Fruit fly (Drosophila melanogaster) whole organism, prepupa: ENCODE measurements around the gene Dus1.

ENCODE experiments used
- Blimp-1 ChIP-seq: fragments of 200-800 bp; sonication (Bioruptor generic); optimal IDR thresholded peaks from 3 replicates; lab custom pipeline; 2017; ENCODE audit warnings: missing biosample characterization, missing genetic modification characterization, mild to moderate bottlenecking, moderate library complexity, missing genetic modification reagents
- CG10631 ChIP-seq: fragments of 200-800 bp; sonication (Bioruptor generic); optimal IDR thresholded peaks from 2 replicates; lab custom pipeline; 2016; ENCODE audit warnings: missing biosample characterization, missing genetic modification characterization
- CG10669 ChIP-seq: fragments of 200-800 bp; sonication (Bioruptor generic); optimal IDR thresholded peaks from 3 replicates; lab custom pipeline; 2018; ENCODE audit warnings: missing biosample characterization, mild to moderate bottlenecking, missing genetic modification characterization, moderate library complexity
- CG11762 ChIP-seq: fragments of 200-800 bp; sonication (Bioruptor generic); optimal IDR thresholded peaks from 3 replicates; lab custom pipeline; 2016; ENCODE audit warnings: missing biosample characterization, missing genetic modification characterization; ENCODE audit not compliant: insufficient read depth
- CG15336 ChIP-seq: fragments of 200-800 bp; sonication (Bioruptor generic); IDR thresholded peaks from 2 replicates; pipeline ENCODE4 v1.3.6; 2022; ENCODE audit warnings: missing biosample characterization, missing genetic modification characterization
- CG16779 ChIP-seq: fragments of 200-800 bp; sonication (Bioruptor generic); optimal IDR thresholded peaks from 3 replicates; lab custom pipeline; 2017; ENCODE audit warnings: missing biosample characterization, mild to moderate bottlenecking, missing genetic modification characterization
- CG3032 ChIP-seq: fragments of 200-800 bp; optimal IDR thresholded peaks from 2 replicates; lab custom pipeline; 2019; ENCODE audit warnings: missing biosample characterization, mild to moderate bottlenecking, missing genetic modification characterization, moderate library complexity
- CG31627 ChIP-seq: fragments of 200-800 bp; sonication (Bioruptor generic); optimal IDR thresholded peaks from 3 replicates; lab custom pipeline; 2016; ENCODE audit warnings: missing biosample characterization, missing genetic modification characterization
- CG34406 ChIP-seq: fragments of 200-800 bp; sonication (Bioruptor generic); optimal IDR thresholded peaks from 3 replicates; lab custom pipeline; 2016; ENCODE audit warnings: missing biosample characterization, missing genetic modification characterization
- CG3919 ChIP-seq: fragments of 200-800 bp; sonication (Bioruptor generic); optimal IDR thresholded peaks from 3 replicates; lab custom pipeline; 2016; ENCODE audit warnings: missing biosample characterization, missing genetic modification characterization
- CG4318 ChIP-seq: fragments of 200-800 bp; sonication (Bioruptor generic); optimal IDR thresholded peaks from 3 replicates; lab custom pipeline; 2017; ENCODE audit warnings: missing biosample characterization, mild to moderate bottlenecking, missing genetic modification characterization
- CG6792 ChIP-seq: fragments of 200-800 bp; sonication (Bioruptor generic); optimal IDR thresholded peaks from 3 replicates; lab custom pipeline; 2016; ENCODE audit warnings: missing biosample characterization, missing genetic modification characterization
- CG6808 ChIP-seq: fragments of 200-800 bp; sonication (Bioruptor generic); optimal IDR thresholded peaks from 3 replicates; lab custom pipeline; 2017; ENCODE audit warnings: missing biosample characterization, missing genetic modification characterization, mild to moderate bottlenecking, moderate library complexity, missing genetic modification reagents
- CG6854 ChIP-seq: fragments of 200-800 bp; sonication (Bioruptor generic); optimal IDR thresholded peaks from 2 replicates; lab custom pipeline; 2017; ENCODE audit warnings: missing biosample characterization, mild to moderate bottlenecking, missing genetic modification characterization
- CG7368 ChIP-seq: fragments of 200-800 bp; sonication (Bioruptor generic); optimal IDR thresholded peaks from 3 replicates; lab custom pipeline; 2016; ENCODE audit warnings: missing biosample characterization, missing genetic modification characterization
- CG8119 ChIP-seq: fragments of 200-800 bp; sonication (Bioruptor generic); IDR thresholded peaks from 3 replicates; pipeline ENCODE4 v1.3.6; 2022; ENCODE audit warnings: missing biosample characterization, missing genetic modification characterization
- Eip75B ChIP-seq: fragments of 200-800 bp; sonication (Bioruptor generic); optimal IDR thresholded peaks from 3 replicates; lab custom pipeline; 2016; ENCODE audit warnings: missing biosample characterization, missing genetic modification characterization
- Eip78C ChIP-seq: fragments of 200-800 bp; sonication (Bioruptor generic); peaks from one replicate; lab custom pipeline; 2016; ENCODE audit warnings: missing biosample characterization, missing genetic modification characterization
- Eip93F ChIP-seq: fragments of 200-800 bp; sonication (Bioruptor generic); optimal IDR thresholded peaks from 2 replicates; lab custom pipeline; 2016; ENCODE audit warnings: missing biosample characterization, mild to moderate bottlenecking, missing genetic modification characterization
- Hr38 ChIP-seq: sonication (Bioruptor generic); optimal IDR thresholded peaks from 2 replicates; lab custom pipeline; 2016; ENCODE audit warnings: missing biosample characterization, missing genetic modification characterization
- Hr39 ChIP-seq: fragments of 200-800 bp; sonication (Bioruptor generic); optimal IDR thresholded peaks from 2 replicates; lab custom pipeline; 2016; ENCODE audit warnings: missing biosample characterization, missing genetic modification characterization
- Lpt ChIP-seq: fragments of 200-800 bp; sonication (Bioruptor generic); optimal IDR thresholded peaks from 3 replicates; lab custom pipeline; 2016; ENCODE audit warnings: missing biosample characterization, missing genetic modification characterization
- OdsH ChIP-seq: fragments of 200-800 bp; sonication (Bioruptor generic); optimal IDR thresholded peaks from 3 replicates; lab custom pipeline; 2016; ENCODE audit warnings: missing biosample characterization, missing genetic modification characterization
- Smox ChIP-seq: fragments of 200-800 bp; sonication (Bioruptor generic); optimal IDR thresholded peaks from 3 replicates; lab custom pipeline; 2016; ENCODE audit warnings: missing biosample characterization, missing genetic modification characterization
- Sox14 ChIP-seq: fragments of 200-800 bp; sonication (Bioruptor generic); optimal IDR thresholded peaks from 3 replicates; lab custom pipeline; 2016; ENCODE audit warnings: missing biosample characterization, missing genetic modification characterization
- Sox15 ChIP-seq: fragments of 200-800 bp; sonication (Bioruptor generic); optimal IDR thresholded peaks from 3 replicates; lab custom pipeline; 2016; ENCODE audit warnings: missing biosample characterization, missing genetic modification characterization
- achi ChIP-seq: fragments of 200-800 bp; sonication (Bioruptor generic); optimal IDR thresholded peaks from 3 replicates; lab custom pipeline; 2016; ENCODE audit warnings: missing biosample characterization, missing genetic modification characterization
- cyc ChIP-seq: fragments of 200-800 bp; sonication (Bioruptor generic); optimal IDR thresholded peaks from 3 replicates; lab custom pipeline; 2016; ENCODE audit warnings: missing biosample characterization, missing genetic modification characterization
- dac ChIP-seq: fragments of 200-800 bp; sonication (Bioruptor generic); optimal IDR thresholded peaks from 2 replicates; lab custom pipeline; 2017; ENCODE audit warnings: missing biosample characterization, mild to moderate bottlenecking, missing genetic modification characterization
- dsx ChIP-seq: fragments of 200-800 bp; optimal IDR thresholded peaks from 3 replicates; lab custom pipeline; 2019; ENCODE audit warnings: missing biosample characterization, mild to moderate bottlenecking, missing genetic modification characterization, moderate library complexity; ENCODE audit not compliant: poor library complexity, severe bottlenecking
- eg ChIP-seq: fragments of 200-800 bp; sonication (Bioruptor generic); IDR thresholded peaks from 3 replicates; pipeline ENCODE4 v1.3.6; 2022; ENCODE audit warnings: missing biosample characterization, missing genetic modification characterization
- fd59A ChIP-seq: fragments of 200-800 bp; sonication (Bioruptor generic); optimal IDR thresholded peaks from 2 replicates; lab custom pipeline; 2017; ENCODE audit warnings: missing biosample characterization, mild to moderate bottlenecking, missing genetic modification characterization, missing genetic modification reagents
- fd85E ChIP-seq: fragments of 200-800 bp; sonication (Bioruptor generic); optimal IDR thresholded peaks from 3 replicates; lab custom pipeline; 2016; ENCODE audit warnings: missing biosample characterization, missing genetic modification characterization
- fkh ChIP-seq: fragments of 200-800 bp; sonication (Bioruptor generic); optimal IDR thresholded peaks from 3 replicates; lab custom pipeline; 2017; ENCODE audit warnings: missing biosample characterization, mild to moderate bottlenecking, missing genetic modification characterization, moderate library complexity
- lz ChIP-seq: fragments of 200-800 bp; sonication (Bioruptor generic); optimal IDR thresholded peaks from 3 replicates; lab custom pipeline; 2016; ENCODE audit warnings: missing biosample characterization, missing genetic modification characterization
- pdm3 ChIP-seq: fragments of 200-800 bp; sonication (Bioruptor generic); optimal IDR thresholded peaks from 3 replicates; lab custom pipeline; 2016; ENCODE audit warnings: missing biosample characterization, missing genetic modification characterization
- salr ChIP-seq, 2 experiments: fragments of 200-800 bp; sonication (Bioruptor generic); optimal IDR thresholded peaks; 3 replicates each; lab custom pipeline; 2016 to 2018; ENCODE audit warnings: missing biosample characterization in 2 of 2, missing genetic modification characterization in 2 of 2, mild to moderate bottlenecking in 1 of 2
- svp ChIP-seq: fragments of 200-800 bp; sonication (Bioruptor generic); peaks from one replicate; lab custom pipeline; 2016; ENCODE audit warnings: missing biosample characterization, missing genetic modification characterization
- topi ChIP-seq: fragments of 200-800 bp; sonication (Bioruptor generic); optimal IDR thresholded peaks from 3 replicates; lab custom pipeline; 2016; ENCODE audit warnings: missing biosample characterization, missing genetic modification characterization
- vri ChIP-seq: fragments of 200-800 bp; sonication (Bioruptor generic); optimal IDR thresholded peaks from 3 replicates; lab custom pipeline; 2016; ENCODE audit warnings: missing biosample characterization, mild to moderate bottlenecking, missing genetic modification characterization

Gene Dus1

dm6 chr2L:271553-271952 lies at the start of gene Dus1:
TSS of gene Dus1 (minus strand) at chr2L:271744.
- peak; percentile 40 for TF ChIP-seq Eip78C (GFP tag; lab: Kevin White, UChicago)
- no peak for TF ChIP-seq OdsH (GFP tag; lab: Kevin White, UChicago)
- no peak for TF ChIP-seq CG10631 (GFP tag; lab: Kevin White, UChicago)
- no peak for TF ChIP-seq pdm3 (GFP tag; lab: Kevin White, UChicago)
- TF ChIP-seq topi: no peak
- TF ChIP-seq, all 60 proteins: peak for 1

- TF ChIP-seq achi (GFP tag; lab: Kevin White, UChicago): no peak
- no peak for TF ChIP-seq fd59A (GFP tag; lab: Kevin White, UChicago)
- TF ChIP-seq Eip75B (GFP tag; lab: Kevin White, UChicago): no peak
- no peak for TF ChIP-seq lz (GFP tag; lab: Kevin White, UChicago)
- TF ChIP-seq CG6792 (GFP tag; lab: Kevin White, UChicago): no peak
- TF ChIP-seq CG11762 (GFP tag; lab: Kevin White, UChicago): no peak
Observed at dm6 chr2L:321148-321547, 49.6 kb upstream of the Dus1 start, which contains the start of gene CG11911. TSS of gene CG11911 (minus strand) at chr2L:321248.

- TF ChIP-seq CG31627 (no peak), fd59A (GFP tag; lab: Kevin White, UChicago) (no peak), Blimp-1 (GFP tag; lab: Kevin White, UChicago) (no peak), CG34406 (GFP tag; lab: Kevin White, UChicago) (no peak), CG6808 (GFP tag; lab: Kevin White, UChicago) (no peak), Eip75B (GFP tag; lab: Kevin White, UChicago) (no peak), Hr39 (GFP tag; lab: Kevin White, UChicago) (no peak), topi (no peak), Eip78C (GFP tag; lab: Kevin White, UChicago) (no peak), fkh (GFP tag; lab: Kevin White, UChicago) (no peak), CG7368 (no peak), CG10669 (GFP tag; lab: Kevin White, UChicago) (no peak), Hr38 (GFP tag; lab: Kevin White, UChicago) (no peak), OdsH (GFP tag; lab: Kevin White, UChicago) (no peak), CG16779 (tag; lab: Kevin White, UChicago) (no peak)
Observed at dm6 chr2L:319745-320144, 48.2 kb upstream of the Dus1 start.

dm6 chr2L:319159-319558 lies 47.6 kb upstream of the Dus1 start, which contains the start of gene CG11912:
TSS of gene CG11912 (minus strand) at chr2L:319259.
- no peak for TF ChIP-seq Smox
- TF ChIP-seq CG6854: no peak
- no peak for TF ChIP-seq dsx (GFP tag; lab: Kevin White, UChicago)

- TF ChIP-seq topi (no peak), salr (GFP tag; optimal IDR thresholded peaks at IDR 0.05; lab: Kevin White, UChicago) (no peak), fkh (GFP tag; lab: Kevin White, UChicago) (peak; percentile 59), CG34406 (GFP tag; lab: Kevin White, UChicago) (no peak), CG3032 (tag; lab: Kevin White, UChicago) (no peak), CG3919 (GFP tag; lab: Kevin White, UChicago) (no peak), fd85E (GFP tag; lab: Kevin White, UChicago) (no peak), CG8119 (GFP tag; lab: Robert Waterston, UW) (0 out of 3 replicates have a peak, but pooled peaks have one; percentile 26), Eip78C (GFP tag; lab: Kevin White, UChicago) (peak; percentile 39), Eip93F (GFP tag; lab: Kevin White, UChicago) (no peak), cyc (GFP tag; lab: Kevin White, UChicago) (no peak), CG4318 (no peak), Blimp-1 (GFP tag; lab: Kevin White, UChicago) (no peak), CG31627 (no peak), OdsH (GFP tag; lab: Kevin White, UChicago) (no peak), Lpt (GFP tag; lab: Kevin White, UChicago) (no peak), dac (GFP tag; lab: Kevin White, UChicago) (no peak), CG10631 (GFP tag; lab: Kevin White, UChicago) (no peak), achi (GFP tag; lab: Kevin White, UChicago) (no peak), Sox15 (GFP tag; lab: Kevin White, UChicago) (no peak), eg (GFP tag; lab: Robert Waterston, UW) (peak; percentile 57; the same call in 1 of the 3 replicates), svp (peak; percentile 66), Sox14 (GFP tag; lab: Kevin White, UChicago) (no peak), CG15336 (peak; percentile 25; the same call in 1 of the 2 replicates), vri (no peak)
Observed at dm6 chr2L:309812-310431, 38.4 kb upstream of the Dus1 start.
